Fruit fly (Drosophila melanogaster) whole organism, embryonic: Measurements from ENCODE around the gene CG17801.

ENCODE experiments used
- Atf-2 ChIP-seq: fragments of 200-800 bp; sonication (Bioruptor generic); optimal IDR thresholded peaks from 2 replicates; lab custom pipeline; 2016; ENCODE audit warnings: missing biosample characterization, missing genetic modification characterization
- B-H1 ChIP-seq: fragments of 200-800 bp; sonication (Bioruptor generic); IDR thresholded peaks from 3 replicates; pipeline ENCODE4 v1.3.6; 2022; ENCODE audit warnings: missing biosample characterization, missing genetic modification characterization
- BEAF-32 ChIP-seq: fragments of 200-800 bp; sonication (Bioruptor generic); optimal IDR thresholded peaks from 3 replicates; lab custom pipeline; 2017; ENCODE audit warnings: missing biosample characterization, missing genetic modification characterization, mild to moderate bottlenecking, moderate library complexity, missing genetic modification reagents
- Bgb ChIP-seq: fragments of 200-800 bp; sonication (Bioruptor generic); IDR thresholded peaks from 2 replicates; pipeline ENCODE4 v1.3.6; 2022; ENCODE audit warnings: missing biosample characterization, missing genetic modification characterization; ENCODE audit not compliant: partially characterized antibody
- CG10959 ChIP-seq: fragments of 200-800 bp; sonication (Bioruptor generic); IDR thresholded peaks from 2 replicates; pipeline ENCODE4 v1.3.6; 2022; ENCODE audit warnings: missing biosample characterization, missing genetic modification characterization
- CG12769 ChIP-seq: fragments of 200-800 bp; sonication (Bioruptor generic); optimal IDR thresholded peaks from 2 replicates; lab custom pipeline; 2019; ENCODE audit warnings: missing biosample characterization, mild to moderate bottlenecking, missing genetic modification characterization, moderate library complexity
- CG13287 ChIP-seq: fragments of 200-800 bp; sonication (Bioruptor generic); IDR thresholded peaks from 2 replicates; pipeline ENCODE4 v1.3.6; 2022; ENCODE audit warnings: missing biosample characterization, missing genetic modification characterization; ENCODE audit not compliant: partially characterized antibody
- CG13296 ChIP-seq: fragments of 200-800 bp; sonication (Bioruptor generic); optimal IDR thresholded peaks from 3 replicates; lab custom pipeline; 2018; ENCODE audit warnings: missing biosample characterization, mild to moderate bottlenecking, missing genetic modification characterization
- CG17186 ChIP-seq: fragments of 200-800 bp; sonication (Bioruptor generic); optimal IDR thresholded peaks from 3 replicates; lab custom pipeline; 2017; ENCODE audit warnings: missing biosample characterization, missing genetic modification reagents, missing genetic modification characterization
- CG30431 ChIP-seq: fragments of 200-800 bp; sonication (Bioruptor generic); optimal IDR thresholded peaks from 2 replicates; lab custom pipeline; 2017; ENCODE audit warnings: missing biosample characterization, missing genetic modification characterization
- CG3995 ChIP-seq: fragments of 200-800 bp; sonication (Bioruptor generic); optimal IDR thresholded peaks from 3 replicates; lab custom pipeline; 2016; ENCODE audit warnings: missing biosample characterization, missing genetic modification characterization
- CG42726 ChIP-seq: fragments of 200-800 bp; sonication (Bioruptor generic); IDR thresholded peaks from 2 replicates; pipeline ENCODE4 v1.3.6; 2022; ENCODE audit warnings: missing biosample characterization, missing genetic modification characterization; ENCODE audit not compliant: partially characterized antibody
- CG4617 ChIP-seq: fragments of 200-800 bp; sonication (Bioruptor generic); optimal IDR thresholded peaks from 3 replicates; lab custom pipeline; 2016; ENCODE audit warnings: missing biosample characterization, missing genetic modification characterization, borderline replicate concordance
- CG6683 ChIP-seq: fragments of 200-800 bp; sonication (Bioruptor generic); optimal IDR thresholded peaks from 2 replicates; lab custom pipeline; 2017; ENCODE audit warnings: missing biosample characterization, mild to moderate bottlenecking, missing genetic modification characterization, missing genetic modification reagents
- CG6791 ChIP-seq: fragments of 200-800 bp; sonication (Bioruptor generic); IDR thresholded peaks from 3 replicates; pipeline ENCODE4 v1.3.6; 2022; ENCODE audit warnings: missing biosample characterization, missing genetic modification characterization; ENCODE audit not compliant: partially characterized antibody
- CG7271 ChIP-seq: fragments of 200-800 bp; sonication (Bioruptor generic); optimal IDR thresholded peaks from 2 replicates; lab custom pipeline; 2018; ENCODE audit warnings: missing biosample characterization, mild to moderate bottlenecking, missing genetic modification characterization, moderate library complexity
- CG7372 ChIP-seq: fragments of 200-800 bp; sonication (Bioruptor generic); IDR thresholded peaks from 2 replicates; pipeline ENCODE4 v1.3.6; 2022; ENCODE audit warnings: missing biosample characterization, missing genetic modification characterization
- CG8388 ChIP-seq: fragments of 200-800 bp; sonication (Bioruptor generic); optimal IDR thresholded peaks from 2 replicates; lab custom pipeline; 2019; ENCODE audit warnings: missing biosample characterization, mild to moderate bottlenecking, missing genetic modification characterization, moderate library complexity
- CG9932 ChIP-seq: fragments of 200-800 bp; sonication (Bioruptor generic); IDR thresholded peaks from 2 replicates; pipeline ENCODE4 v1.3.6; 2022; ENCODE audit warnings: missing biosample characterization, missing genetic modification characterization
- ERR ChIP-seq: fragments of 200-800 bp; sonication (Bioruptor generic); optimal IDR thresholded peaks from 2 replicates; lab custom pipeline; 2016; ENCODE audit warnings: missing biosample characterization, missing genetic modification characterization
- Elba2 ChIP-seq: fragments of 200-800 bp; sonication (Bioruptor generic); optimal IDR thresholded peaks from 3 replicates; lab custom pipeline; 2016; ENCODE audit warnings: missing biosample characterization, missing genetic modification characterization
- H2.0 ChIP-seq: fragments of 200-800 bp; sonication (Bioruptor generic); IDR thresholded peaks from 2 replicates; pipeline ENCODE4 v1.3.6; 2022; ENCODE audit warnings: missing biosample characterization, missing genetic modification characterization
- Kr ChIP-seq: fragments of 200-800 bp; sonication (Bioruptor generic); optimal IDR thresholded peaks from 2 replicates; lab custom pipeline; 2017; ENCODE audit warnings: missing biosample characterization, mild to moderate bottlenecking, missing genetic modification characterization
- MBD-R2 ChIP-seq: fragments of 200-800 bp; sonication (Bioruptor generic); IDR thresholded peaks from 2 replicates; pipeline ENCODE4 v1.3.6; 2022; ENCODE audit warnings: missing biosample characterization, missing genetic modification characterization
- MESR4 ChIP-seq: fragments of 200-800 bp; sonication (Bioruptor generic); optimal IDR thresholded peaks from 2 replicates; lab custom pipeline; 2018; ENCODE audit warnings: missing biosample characterization, mild to moderate bottlenecking, missing genetic modification characterization, moderate library complexity
- Med ChIP-seq: fragments of 200-800 bp; sonication (Bioruptor generic); peaks from one replicate; lab custom pipeline; 2016; ENCODE audit warnings: missing biosample characterization, missing genetic modification characterization, mild to moderate bottlenecking, inconsistent platforms, moderate library complexity
- Scr ChIP-seq: fragments of 200-800 bp; sonication (Bioruptor generic); IDR thresholded peaks from 2 replicates; pipeline ENCODE4 v1.3.6; 2022; ENCODE audit warnings: missing biosample characterization, missing genetic modification characterization; ENCODE audit not compliant: partially characterized antibody
- Side ChIP-seq: fragments of 200-800 bp; sonication (Bioruptor generic); optimal IDR thresholded peaks from 2 replicates; lab custom pipeline; 2016; ENCODE audit warnings: missing biosample characterization, missing genetic modification characterization
- Sry-δ ChIP-seq: fragments of 200-800 bp; sonication (Bioruptor generic); optimal IDR thresholded peaks from 2 replicates; lab custom pipeline; 2016; ENCODE audit warnings: missing biosample characterization, missing genetic modification characterization
- Tbp ChIP-seq: fragments of >200 bp; optimal IDR thresholded peaks from 2 replicates; lab custom pipeline; 2018; ENCODE audit warnings: missing biosample characterization, missing genetic modification characterization
- YL-1 ChIP-seq: fragments of 200-800 bp; sonication (Bioruptor generic); optimal IDR thresholded peaks from 3 replicates; lab custom pipeline; 2017; ENCODE audit warnings: missing biosample characterization, mild to moderate bottlenecking, missing genetic modification characterization
- abd-A ChIP-seq: fragments of 200-800 bp; sonication (Bioruptor generic); optimal IDR thresholded peaks from 3 replicates; lab custom pipeline; 2019; ENCODE audit warnings: missing biosample characterization, mild to moderate bottlenecking, missing genetic modification characterization, moderate library complexity
- esg ChIP-seq: fragments of 200-800 bp; sonication (Bioruptor generic); conservative IDR thresholded peaks from 2 replicates; pipeline ENCODE4 v1.3.6; 2022; ENCODE audit warnings: missing biosample characterization, missing genetic modification characterization
- eyg ChIP-seq: fragments of 200-800 bp; sonication (Bioruptor generic); optimal IDR thresholded peaks from 3 replicates; lab custom pipeline; 2016; ENCODE audit warnings: missing biosample characterization, missing genetic modification characterization
- her ChIP-seq: fragments of 200-800 bp; sonication (Bioruptor generic); optimal IDR thresholded peaks from 2 replicates; lab custom pipeline; 2016; ENCODE audit warnings: missing biosample characterization, missing genetic modification characterization
- insv ChIP-seq, 2 experiments: fragments of 200-800 bp; sonication (Bioruptor generic); optimal IDR thresholded peaks; 3 replicates each; lab custom pipeline; 2016 to 2018; ENCODE audit warnings: missing biosample characterization in 2 of 2, missing genetic modification characterization in 2 of 2
- shn ChIP-seq: fragments of 200-800 bp; sonication (Bioruptor generic); optimal IDR thresholded peaks from 3 replicates; lab custom pipeline; 2016; ENCODE audit warnings: missing biosample characterization, missing genetic modification characterization
- sna ChIP-seq: fragments of 200-800 bp; sonication (Bioruptor generic); IDR thresholded peaks from 2 replicates; pipeline ENCODE4 v1.3.6; 2022; ENCODE audit warnings: missing biosample characterization, missing genetic modification characterization; ENCODE audit not compliant: partially characterized antibody
- vfl ChIP-seq: fragments of 200-800 bp; sonication (Bioruptor generic); optimal IDR thresholded peaks from 2 replicates; lab custom pipeline; 2016; ENCODE audit warnings: missing biosample characterization, missing genetic modification characterization
- vnd ChIP-seq: fragments of 200-800 bp; sonication (Bioruptor generic); IDR thresholded peaks from 3 replicates; pipeline ENCODE4 v1.3.6; 2022; ENCODE audit warnings: missing biosample characterization, missing genetic modification characterization; ENCODE audit not compliant: partially characterized antibody

The CG17801 gene

dm6 chr3R:17798211-17798737, 8.6 kb downstream of the CG17801 start, which contains the start of gene CG7379 (continued):
- TF ChIP-seq esg (GFP tag; lab: Robert Waterston, UW) (no peak), Atf-2 (GFP tag; lab: Kevin White, UChicago) (peak; percentile 60), ERR (peak; percentile 76), vfl (peak; percentile 91), CG7372 (GFP tag; lab: Robert Waterston, UW) (peak; percentile 64; the same call in 1 of the 2 replicates), MESR4 (GFP tag; lab: Kevin White, UChicago) (peak; percentile 98), CG12769 (no peak), H2.0 (GFP tag; lab: Robert Waterston, UW) (peak; percentile 76), Kr (GFP tag; lab: Kevin White, UChicago) (no peak), CG8388 (GFP tag; lab: Kevin White, UChicago) (peak; percentile 52), CG13296 (GFP tag; lab: Kevin White, UChicago) (peak; percentile 75)
- TF ChIP-seq, all 482 proteins: peak for 371

- no peak for TF ChIP-seq CG42726 (GFP tag; lab: Robert Waterston, UW)
- TF ChIP-seq Med (GFP tag; lab: Kevin White, UChicago): peak; percentile 53
- peak in 1 of 2 experiments; percentile 89 for TF ChIP-seq insv (GFP tag; optimal IDR thresholded peaks at IDR 0.05; lab: Kevin White, UChicago)
- no peak for TF ChIP-seq CG7271 (tag; lab: Kevin White, UChicago)
- TF ChIP-seq her: no peak
- TF ChIP-seq B-H1 (GFP tag; lab: Robert Waterston, UW): no peak
- no peak for TF ChIP-seq abd-A
- TF ChIP-seq CG3995 (GFP tag; lab: Kevin White, UChicago): no peak
- TF ChIP-seq Elba2 (GFP tag; lab: Kevin White, UChicago): peak; percentile 63
- no peak for TF ChIP-seq CG10959 (GFP tag; lab: Robert Waterston, UW)
- TF ChIP-seq Side: no peak
- no peak for TF ChIP-seq vnd (GFP tag; lab: Robert Waterston, UW)
- TF ChIP-seq CG9932: no peak
Observed at dm6 chr3R:17795561-17796170, 11.2 kb downstream of the CG17801 start.

DNA sequence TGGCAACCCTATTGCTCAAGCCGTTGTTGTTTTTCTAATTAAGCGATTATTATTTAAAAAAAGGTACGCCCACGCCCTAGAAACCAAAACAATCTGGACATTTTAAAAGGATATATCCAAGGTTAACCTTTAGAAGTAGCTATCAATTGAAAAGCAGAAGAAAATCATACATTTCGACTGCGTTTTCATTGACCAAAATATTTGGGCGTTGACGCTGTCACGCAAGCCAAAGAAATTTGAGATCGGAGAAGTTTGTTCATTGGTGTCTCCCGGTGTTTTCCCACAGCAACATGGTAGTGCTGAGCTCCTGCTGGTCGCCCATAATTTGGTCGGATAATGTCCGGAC, 11.8 kb downstream of the CG17801 start, which contains the start of gene pasi1:
TSS of gene pasi1 (plus strand) at position 1 of the 346 bp plus-strand sequence.
- TF ChIP-seq CG4617 (GFP tag; lab: Kevin White, UChicago) (peak; percentile 62), Scr (GFP tag; lab: Robert Waterston, UW) (peak; percentile 4; the same call in 1 of the 2 replicates), BEAF-32 (GFP tag; lab: Kevin White, UChicago) (peak; percentile 37), CG6683 (GFP tag; lab: Kevin White, UChicago) (no peak), CG6791 (GFP tag; lab: Robert Waterston, UW) (peak; percentile 60; the same call in 1 of the 3 replicates), MESR4 (GFP tag; lab: Kevin White, UChicago) (peak; percentile 73), her (peak; percentile 5), CG30431 (GFP tag; lab: Kevin White, UChicago) (no peak), Bgb (0 out of 2 replicates have a peak, but pooled peaks have one; percentile 36), CG17186 (GFP tag; lab: Kevin White, UChicago) (no peak), sna (GFP tag; lab: Robert Waterston, UW) (0 out of 2 replicates have a peak, but pooled peaks have one; percentile 7), YL-1 (peak; percentile 8), shn (GFP tag; lab: Kevin White, UChicago) (no peak), MBD-R2 (GFP tag; lab: Robert Waterston, UW) (peak; percentile 37), Sry-δ (GFP tag; lab: Kevin White, UChicago) (peak; percentile 4), CG13287 (GFP tag; lab: Robert Waterston, UW) (0 out of 2 replicates have a peak, but pooled peaks have one; percentile 4), Tbp (GFP tag; lab: Kevin White, UChicago) (no peak), eyg (no peak)
